Worm (Caenorhabditis elegans) whole organism, midembryonic: Measurements from ENCODE around the gene F09F9.5.

ENCODE experiments used
- T22C8.4 ChIP-seq: fragments of 200-800 bp; sonication (Bioruptor generic); IDR thresholded peaks from 2 replicates; pipeline ENCODE4 v1.3.6; 2022; ENCODE audit warnings: missing genetic modification characterization, missing compliant biosample characterization
- cog-1 ChIP-seq: sonication (generic microtip); optimal IDR thresholded peaks from 2 replicates; lab custom pipeline; 2016; ENCODE audit warnings: missing genetic modification characterization, missing compliant biosample characterization
- flt-1 ChIP-seq: fragments of 200-800 bp; sonication (Bioruptor generic); IDR thresholded peaks from 2 replicates; pipeline ENCODE4 v1.3.6; 2022; ENCODE audit warnings: missing genetic modification characterization, missing compliant biosample characterization
- klf-2 ChIP-seq: fragments of 200-800 bp; sonication (Bioruptor generic); conservative IDR thresholded peaks from 2 replicates; pipeline ENCODE4 v1.3.6; 2022; ENCODE audit warnings: missing genetic modification reagents, missing genetic modification characterization, missing compliant biosample characterization
- med-1 ChIP-seq: sonication (generic microtip); optimal IDR thresholded peaks from 2 replicates; lab custom pipeline; 2017; ENCODE audit warnings: missing genetic modification characterization, mild to moderate bottlenecking, missing compliant biosample characterization, antibody characterized with exemption, missing genetic modification reagents; ENCODE audit not compliant: insufficient read depth
- ref-1 ChIP-seq: fragments of 200-800 bp; sonication (Bioruptor generic); conservative IDR thresholded peaks from 2 replicates; pipeline ENCODE4 v1.3.6; 2022; ENCODE audit warnings: missing genetic modification reagents, missing genetic modification characterization, missing compliant biosample characterization
- tab-1 ChIP-seq: fragments of 200-800 bp; sonication (Bioruptor generic); IDR thresholded peaks from 2 replicates; pipeline ENCODE4 v1.3.6; 2022; ENCODE audit warnings: missing genetic modification characterization, missing compliant biosample characterization
- ztf-23 ChIP-seq: fragments of 200-800 bp; sonication (Bioruptor generic); IDR thresholded peaks from 2 replicates; pipeline ENCODE4 v1.3.6; 2022; ENCODE audit warnings: missing genetic modification reagents, missing genetic modification characterization, missing compliant biosample characterization
- ztf-29 ChIP-seq: fragments of 200-800 bp; sonication (Bioruptor generic); IDR thresholded peaks from 2 replicates; pipeline ENCODE4 v1.3.6; 2022; ENCODE audit warnings: missing genetic modification reagents, missing genetic modification characterization, missing compliant biosample characterization

DNA sequence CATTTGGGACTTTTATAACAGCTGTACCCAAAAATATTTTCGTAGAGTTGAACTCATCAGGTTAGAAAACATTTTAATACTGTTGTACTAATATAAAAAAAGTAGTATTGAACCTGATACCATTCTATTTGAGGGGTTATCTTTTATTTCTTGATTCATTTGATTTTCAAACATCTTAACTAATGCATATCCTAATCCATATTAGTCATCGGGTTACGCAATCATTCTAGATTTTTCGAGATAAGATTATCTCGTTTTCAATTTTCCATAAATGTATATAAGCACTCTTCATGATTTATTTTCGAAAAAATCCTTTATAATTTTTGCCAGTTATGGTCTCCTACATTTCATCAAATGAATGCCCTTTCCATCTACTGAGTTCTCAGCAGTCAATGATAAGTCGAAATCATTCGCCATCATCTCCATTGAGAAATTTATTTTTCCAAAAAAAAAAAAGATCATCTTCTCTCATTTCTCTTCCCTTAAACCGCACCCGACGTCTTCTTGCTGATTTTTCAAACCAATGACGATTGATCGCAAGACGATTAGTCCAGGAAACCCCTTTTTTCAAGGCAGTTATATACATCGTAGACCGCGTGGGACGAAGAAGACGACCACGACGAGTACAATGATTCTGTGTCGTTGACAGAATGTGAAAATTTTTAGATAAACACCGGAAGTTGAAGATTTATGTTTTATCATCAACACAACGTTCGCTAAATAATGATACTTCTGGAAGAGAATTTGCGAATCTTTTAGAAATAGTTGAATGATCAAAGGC, 20.9 kb downstream of the F09F9.5 start:
- TF ChIP-seq ztf-29 (GFP tag; lab: Robert Waterston, UW) (no peak), ztf-23 (GFP tag; lab: Robert Waterston, UW) (no peak), T22C8.4 (GFP tag; lab: Robert Waterston, UW) (no peak), med-1 (GFP tag; lab: Kevin White, UChicago) (no peak), flt-1 (no peak), tab-1 (GFP tag; lab: Robert Waterston, UW) (no peak), klf-2 (GFP tag; lab: Robert Waterston, UW) (no peak), cog-1 (no peak), ref-1 (GFP tag; lab: Robert Waterston, UW) (no peak)
